Worm (Caenorhabditis elegans) whole organism, late embryonic: Measurements from ENCODE around the gene mam-3.

ENCODE experiments used
- C08G9.2 ChIP-seq: sonication (generic microtip); optimal IDR thresholded peaks from 2 replicates; lab custom pipeline; 2016; ENCODE audit warnings: mild to moderate bottlenecking, missing genetic modification characterization, moderate library complexity, missing compliant biosample characterization
- C38D4.7 ChIP-seq: fragments of 200-800 bp; sonication (Bioruptor generic); optimal IDR thresholded peaks from 2 replicates; lab custom pipeline; 2018; ENCODE audit warnings: mild to moderate bottlenecking, missing genetic modification characterization, moderate library complexity, missing compliant biosample characterization
- F13H6.1 ChIP-seq: sonication (generic microtip); optimal IDR thresholded peaks from 2 replicates; lab custom pipeline; 2016; ENCODE audit warnings: missing genetic modification characterization, missing compliant biosample characterization
- K02D7.2 ChIP-seq: sonication (generic microtip); optimal IDR thresholded peaks from 2 replicates; lab custom pipeline; 2017; ENCODE audit warnings: mild to moderate bottlenecking, missing genetic modification characterization, missing compliant biosample characterization
- K09A11.1 ChIP-seq: sonication (generic microtip); optimal IDR thresholded peaks from 2 replicates; lab custom pipeline; 2017; ENCODE audit warnings: antibody characterized with exemption, mild to moderate bottlenecking, missing genetic modification characterization, missing compliant biosample characterization; ENCODE audit not compliant: insufficient read depth
- Y22D7AL.16 ChIP-seq: sonication (generic microtip); optimal IDR thresholded peaks from 2 replicates; lab custom pipeline; 2016; ENCODE audit warnings: missing genetic modification characterization, missing compliant biosample characterization
- ama-1 ChIP-seq: fragments of 150-350 bp; optimal IDR thresholded peaks from 2 replicates; lab custom pipeline; 2014
- ceh-14 ChIP-seq: sonication (generic microtip); optimal IDR thresholded peaks from 2 replicates; lab custom pipeline; 2016; ENCODE audit warnings: missing genotype, missing genetic modification characterization, missing compliant biosample characterization
- ceh-18 ChIP-seq: sonication (generic microtip); optimal IDR thresholded peaks from 2 replicates; lab custom pipeline; 2016; ENCODE audit warnings: missing genetic modification characterization, missing compliant biosample characterization
- ceh-30 ChIP-seq: fragments of 150-350 bp; optimal IDR thresholded peaks from 2 replicates; lab custom pipeline; 2014; ENCODE audit warnings: missing biosample characterization, missing genetic modification characterization
- ceh-31 ChIP-seq: sonication (generic microtip); optimal IDR thresholded peaks from 2 replicates; lab custom pipeline; 2016; ENCODE audit warnings: missing genetic modification characterization, missing compliant biosample characterization
- ceh-6 ChIP-seq: fragments of 200-800 bp; sonication (Bioruptor generic); optimal IDR thresholded peaks from 2 replicates; lab custom pipeline; 2018; ENCODE audit warnings: mild to moderate bottlenecking, missing genetic modification characterization, missing compliant biosample characterization
- dve-1 ChIP-seq: sonication (generic microtip); optimal IDR thresholded peaks from 2 replicates; lab custom pipeline; 2017; ENCODE audit warnings: antibody characterized with exemption, mild to moderate bottlenecking, missing genetic modification characterization, missing compliant biosample characterization
- elt-2 ChIP-seq: sonication (generic microtip); optimal IDR thresholded peaks from 2 replicates; lab custom pipeline; 2016; ENCODE audit warnings: missing genetic modification reagents, missing genetic modification characterization, missing compliant biosample characterization
- fax-1 ChIP-seq: sonication (generic microtip); optimal IDR thresholded peaks from 2 replicates; lab custom pipeline; 2016; ENCODE audit warnings: missing genotype, missing genetic modification characterization, missing compliant biosample characterization
- fkh-10 ChIP-seq: fragments of 150-350 bp; optimal IDR thresholded peaks from 2 replicates; lab custom pipeline; 2014; ENCODE audit warnings: missing biosample characterization, missing genetic modification reagents, missing genetic modification characterization
- hlh-30 ChIP-seq: sonication (generic microtip); optimal IDR thresholded peaks from 2 replicates; lab custom pipeline; 2017; ENCODE audit warnings: antibody characterized with exemption, missing genetic modification characterization, missing compliant biosample characterization; ENCODE audit not compliant: insufficient read depth
- hlh-6 ChIP-seq: sonication (generic microtip); optimal IDR thresholded peaks from 2 replicates; lab custom pipeline; 2016; ENCODE audit warnings: missing genotype, missing genetic modification characterization, missing compliant biosample characterization
- hlh-8 ChIP-seq: sonication (generic microtip); optimal IDR thresholded peaks from 2 replicates; lab custom pipeline; 2016; ENCODE audit warnings: missing genotype, missing genetic modification characterization, missing compliant biosample characterization
- lim-6 ChIP-seq: sonication (generic microtip); optimal IDR thresholded peaks from 2 replicates; lab custom pipeline; 2016; ENCODE audit warnings: missing genetic modification characterization, missing compliant biosample characterization
- madf-2 ChIP-seq: sonication (generic microtip); optimal IDR thresholded peaks from 2 replicates; lab custom pipeline; 2017; ENCODE audit warnings: missing genetic modification characterization, missing compliant biosample characterization
- mec-3 ChIP-seq: sonication (generic microtip); optimal IDR thresholded peaks from 2 replicates; lab custom pipeline; 2016; ENCODE audit warnings: borderline replicate concordance, missing genetic modification characterization, missing compliant biosample characterization
- nfya-1 ChIP-seq: sonication (generic microtip); optimal IDR thresholded peaks from 2 replicates; lab custom pipeline; 2017; ENCODE audit warnings: missing genetic modification characterization, mild to moderate bottlenecking, missing compliant biosample characterization, antibody characterized with exemption, moderate library complexity
- nhr-232 ChIP-seq: sonication (generic microtip); optimal IDR thresholded peaks from 2 replicates; lab custom pipeline; 2016; ENCODE audit warnings: missing genetic modification characterization, missing compliant biosample characterization
- odd-2 ChIP-seq: sonication (generic microtip); optimal IDR thresholded peaks from 2 replicates; lab custom pipeline; 2017; ENCODE audit warnings: antibody characterized with exemption, mild to moderate bottlenecking, missing genetic modification characterization, missing compliant biosample characterization
- pag-3 ChIP-seq: sonication (generic microtip); optimal IDR thresholded peaks from 2 replicates; lab custom pipeline; 2016; ENCODE audit warnings: missing compliant biosample characterization, missing genetic modification characterization, borderline replicate concordance
- pat-9 ChIP-seq: fragments of 200-800 bp; sonication (Bioruptor generic); optimal IDR thresholded peaks from 2 replicates; lab custom pipeline; 2018; ENCODE audit warnings: mild to moderate bottlenecking, missing genetic modification characterization, moderate library complexity, missing compliant biosample characterization
- pax-1 ChIP-seq: fragments of 150-350 bp; optimal IDR thresholded peaks from 2 replicates; lab custom pipeline; 2014; ENCODE audit warnings: missing biosample characterization, missing genetic modification characterization
- pqm-1 ChIP-seq: sonication (generic microtip); optimal IDR thresholded peaks from 2 replicates; lab custom pipeline; 2016; ENCODE audit warnings: missing genetic modification characterization, missing compliant biosample characterization
- pros-1 ChIP-seq: fragments of 150-350 bp; optimal IDR thresholded peaks from 2 replicates; lab custom pipeline; 2014; ENCODE audit warnings: missing biosample characterization, missing genetic modification reagents, missing genetic modification characterization
- ref-2 ChIP-seq: sonication (generic microtip); optimal IDR thresholded peaks from 2 replicates; lab custom pipeline; 2016; ENCODE audit warnings: missing genetic modification characterization, missing compliant biosample characterization
- rnt-1 ChIP-seq: sonication (generic microtip); optimal IDR thresholded peaks from 2 replicates; lab custom pipeline; 2016; ENCODE audit warnings: missing genetic modification characterization, missing compliant biosample characterization
- sox-2 ChIP-seq: fragments of 200-800 bp; sonication (Bioruptor generic); IDR thresholded peaks from 2 replicates; pipeline ENCODE4 v1.3.6; 2022; ENCODE audit warnings: missing genetic modification reagents, missing genetic modification characterization, missing compliant biosample characterization
- sox-4 ChIP-seq: sonication (generic microtip); optimal IDR thresholded peaks from 2 replicates; lab custom pipeline; 2017; ENCODE audit warnings: mild to moderate bottlenecking, missing genetic modification characterization, inconsistent platforms, missing compliant biosample characterization
- syd-9 ChIP-seq: sonication (generic microtip); optimal IDR thresholded peaks from 2 replicates; lab custom pipeline; 2016; ENCODE audit warnings: mild to moderate bottlenecking, missing genetic modification characterization, moderate library complexity, missing compliant biosample characterization
- tbx-2 ChIP-seq: sonication (generic microtip); optimal IDR thresholded peaks from 2 replicates; lab custom pipeline; 2016; ENCODE audit warnings: missing genetic modification characterization, missing compliant biosample characterization
- tbx-7 ChIP-seq: sonication (generic microtip); optimal IDR thresholded peaks from 2 replicates; lab custom pipeline; 2016; ENCODE audit warnings: missing genotype, missing genetic modification characterization, missing compliant biosample characterization
- ttx-3 ChIP-seq: sonication (generic microtip); optimal IDR thresholded peaks from 2 replicates; lab custom pipeline; 2016; ENCODE audit warnings: missing genetic modification reagents, missing genetic modification characterization, missing compliant biosample characterization
- unc-3 ChIP-seq, 2 experiments: fragments of 200-800 bp in 1 of 2; sonication (Bioruptor generic) in 1 of 2; sonication (generic microtip) in 1 of 2; conservative IDR thresholded peaks in 1 of 2; optimal IDR thresholded peaks in 1 of 2; 2 replicates each; pipeline versions ENCODE4 v1.3.6 to Lab custom; 2016 to 2022; ENCODE audit warnings: missing compliant biosample characterization in 2 of 2, missing genetic modification characterization in 2 of 2, missing genetic modification reagents in 1 of 2
- unc-42 ChIP-seq: sonication (generic microtip); optimal IDR thresholded peaks from 2 replicates; lab custom pipeline; 2016; ENCODE audit warnings: missing genotype, missing genetic modification characterization, missing compliant biosample characterization
- unc-55 ChIP-seq: sonication (generic microtip); optimal IDR thresholded peaks from 2 replicates; lab custom pipeline; 2017; ENCODE audit warnings: missing biosample characterization, missing genetic modification reagents, missing genetic modification characterization
- unc-86 ChIP-seq: sonication (generic microtip); optimal IDR thresholded peaks from 2 replicates; lab custom pipeline; 2016; ENCODE audit warnings: missing genetic modification characterization, missing compliant biosample characterization
- zip-5 ChIP-seq: sonication (generic microtip); optimal IDR thresholded peaks from 2 replicates; lab custom pipeline; 2016; ENCODE audit warnings: missing genetic modification characterization, missing compliant biosample characterization
- ztf-16 ChIP-seq: sonication (generic microtip); optimal IDR thresholded peaks from 2 replicates; lab custom pipeline; 2017; ENCODE audit warnings: missing genetic modification characterization, missing compliant biosample characterization

mam-3 gene

DNA sequence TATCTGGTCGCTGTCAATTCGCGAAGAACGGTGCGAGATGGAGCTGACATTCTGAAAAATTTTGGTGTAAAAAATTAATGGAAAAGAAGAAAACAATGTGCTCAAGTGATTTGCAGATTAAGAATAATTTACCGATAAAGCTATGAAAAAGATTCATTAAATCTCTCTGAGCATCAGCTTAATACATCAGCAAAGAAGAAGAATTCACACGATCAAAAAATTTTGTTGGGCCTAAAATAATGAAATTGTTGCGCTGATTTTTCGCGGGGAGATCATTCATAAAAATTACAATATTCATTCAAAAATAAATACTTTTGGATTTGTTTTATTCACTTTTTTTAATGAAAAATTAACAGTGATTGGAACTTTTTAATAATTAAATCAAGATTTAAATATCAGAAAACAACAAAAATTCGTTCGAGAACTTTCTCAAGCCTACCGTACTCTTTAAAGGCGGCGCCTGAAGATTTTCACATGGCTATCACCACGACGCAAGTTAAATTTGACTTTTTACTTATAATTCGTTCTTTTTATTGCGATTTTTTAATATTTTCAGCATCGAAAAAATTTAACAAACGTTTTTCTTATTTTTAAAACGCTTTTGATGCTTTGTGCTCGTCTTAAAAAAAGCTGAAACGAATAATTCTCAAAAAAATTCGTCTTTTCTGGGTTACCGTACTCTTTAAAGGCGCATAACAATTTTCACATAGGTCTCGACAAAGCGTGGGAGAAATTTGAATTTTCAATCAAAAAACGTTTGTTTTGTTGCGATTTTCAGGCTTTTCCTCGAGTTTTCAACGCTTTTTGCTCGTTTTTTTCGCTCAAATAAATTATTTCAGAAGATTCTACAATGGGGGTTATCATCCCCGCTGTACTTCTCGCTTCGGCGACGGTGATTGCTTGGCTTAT is 44.5 kb downstream of the mam-3 start, which contains the start of the genes memi-2 and cyp-31A5:
Gene memi-2 (minus strand): TSS at position 51 of the 909 bp plus-strand sequence.
Gene cyp-31A5 (plus strand): TSS at position 834 of the 909 bp plus-strand sequence.
- no peak for TF ChIP-seq ama-1 (lab: Kevin White, UChicago)
- no peak for TF ChIP-seq fkh-10 (GFP tag; lab: Kevin White, UChicago)
- no peak for TF ChIP-seq ttx-3 (tag; lab: Kevin White, UChicago)
- no peak for TF ChIP-seq pat-9 (tag; lab: Kevin White, UChicago)
- no peak for TF ChIP-seq pros-1
- TF ChIP-seq sox-2 (GFP tag; lab: Robert Waterston, UW) = no peak
- TF ChIP-seq Y22D7AL.16 (tag; lab: Kevin White, UChicago) = no peak
- no peak for TF ChIP-seq odd-2 (tag; lab: Kevin White, UChicago)
- no peak for TF ChIP-seq hlh-6 (tag; lab: Kevin White, UChicago)
- TF ChIP-seq ceh-18 = no peak
- no peak for TF ChIP-seq ceh-6 (GFP tag; lab: Kevin White, UChicago)
- no peak for TF ChIP-seq nhr-232
- TF ChIP-seq tbx-7 = no peak
- TF ChIP-seq madf-2 (tag; lab: Kevin White, UChicago) = no peak
- TF ChIP-seq elt-2 = no peak
- TF ChIP-seq unc-3 (GFP tag; conservative IDR thresholded peaks at IDR 0.05; lab: Robert Waterston, UW) = no peak
- TF ChIP-seq unc-3 (tag; optimal IDR thresholded peaks at IDR 0.05; lab: Kevin White, UChicago) = no peak
- TF ChIP-seq rnt-1 (tag; lab: Kevin White, UChicago) = no peak
- no peak for TF ChIP-seq mec-3
- no peak for TF ChIP-seq syd-9 (tag; lab: Kevin White, UChicago)

DNA sequence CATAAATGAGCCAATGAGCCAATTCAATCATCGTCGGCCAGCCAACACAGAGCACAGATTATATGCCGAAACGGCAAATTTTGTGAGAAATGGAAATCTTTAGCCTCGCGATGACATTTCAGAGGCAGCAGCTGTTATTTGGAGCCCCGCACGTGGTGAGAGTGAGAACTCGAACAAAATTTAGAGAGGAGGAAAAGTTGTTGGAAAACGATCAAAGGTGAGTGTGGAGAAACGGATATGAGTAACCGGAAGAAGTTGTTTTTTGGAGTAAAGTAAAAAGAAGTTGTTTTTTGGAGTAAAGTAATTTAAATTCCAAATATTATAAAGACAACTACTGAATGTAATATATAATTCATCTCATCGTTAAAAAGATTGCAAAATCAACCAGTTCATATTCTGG is 46.4 kb downstream of the mam-3 start, which contains the start of gene Y62E10A.13:
Gene Y62E10A.13 (minus strand): TSS at position 326 of the 400 bp plus-strand sequence.
- TF ChIP-seq Y22D7AL.16 (tag; lab: Kevin White, UChicago) (no peak), tbx-7 (no peak), ceh-14 (tag; lab: Kevin White, UChicago) (no peak), sox-4 (no peak), sox-2 (GFP tag; lab: Robert Waterston, UW) (no peak), pax-1 (tag; lab: Kevin White, UChicago) (no peak), ceh-31 (tag; lab: Kevin White, UChicago) (no peak), nhr-232 (no peak), hlh-8 (tag; lab: Kevin White, UChicago) (no peak), rnt-1 (tag; lab: Kevin White, UChicago) (no peak), tbx-2 (tag; lab: Kevin White, UChicago) (no peak)

DNA sequence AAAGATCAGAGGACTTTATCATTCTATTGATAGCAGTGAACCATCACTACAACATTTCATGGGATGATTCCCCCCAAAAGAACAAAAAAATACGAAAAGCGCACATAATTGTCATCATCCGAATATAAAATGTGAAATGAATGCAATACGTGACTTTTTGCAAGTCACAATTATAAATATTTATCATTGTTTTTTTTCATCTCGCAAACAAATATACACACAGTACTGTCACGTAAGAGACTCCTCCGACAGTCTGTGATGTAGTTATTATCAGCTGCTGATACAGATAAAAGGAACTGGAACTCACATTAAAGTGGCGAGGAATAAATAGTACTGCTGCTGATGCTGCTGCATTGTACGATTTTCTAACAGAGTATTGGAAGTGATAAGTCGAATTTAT is 48.8 kb downstream of the mam-3 start:
- TF ChIP-seq F13H6.1 = no peak
- no peak for TF ChIP-seq K02D7.2 (tag; lab: Kevin White, UChicago)
- TF ChIP-seq lim-6 = no peak
- no peak for TF ChIP-seq K09A11.1 (tag; lab: Kevin White, UChicago)
- TF ChIP-seq ceh-30 (tag; lab: Kevin White, UChicago) = no peak
- peak; percentile 78 for TF ChIP-seq elt-2
- TF ChIP-seq C08G9.2 (tag; lab: Kevin White, UChicago) = no peak

ce11 chrIV:13395255-13395654 is 49.9 kb downstream of the mam-3 start:
- TF ChIP-seq unc-3 (GFP tag; conservative IDR thresholded peaks at IDR 0.05; lab: Robert Waterston, UW) = no peak
- TF ChIP-seq unc-3 (tag; optimal IDR thresholded peaks at IDR 0.05; lab: Kevin White, UChicago) = no peak
- no peak for TF ChIP-seq sox-4
- peak; percentile 37 for TF ChIP-seq hlh-30
- peak; percentile 5 for TF ChIP-seq ztf-16 (tag; lab: Kevin White, UChicago)
- TF ChIP-seq rnt-1 (tag; lab: Kevin White, UChicago) = peak; percentile 16
- no peak for TF ChIP-seq pag-3
- peak; percentile 67 for TF ChIP-seq unc-42
- TF ChIP-seq pros-1 = peak; percentile 6
- peak; percentile 82 for TF ChIP-seq ceh-18
- TF ChIP-seq pat-9 (tag; lab: Kevin White, UChicago) = no peak
- no peak for TF ChIP-seq zip-5 (tag; lab: Kevin White, UChicago)
- no peak for TF ChIP-seq sox-2 (GFP tag; lab: Robert Waterston, UW)
- peak; percentile 63 for TF ChIP-seq pqm-1 (tag; lab: Kevin White, UChicago)
- TF ChIP-seq dve-1 = peak; percentile 48
- peak; percentile 2 for TF ChIP-seq ref-2 (tag; lab: Kevin White, UChicago)
- TF ChIP-seq fax-1 (tag; lab: Kevin White, UChicago) = peak; percentile 17
- peak; percentile 58 for TF ChIP-seq unc-55 (GFP tag; lab: Kevin White, UChicago)
- TF ChIP-seq C38D4.7 (GFP tag; lab: Kevin White, UChicago) = no peak
- no peak for TF ChIP-seq unc-86 (tag; lab: Kevin White, UChicago)
- peak; percentile 54 for TF ChIP-seq ceh-31 (tag; lab: Kevin White, UChicago)
- TF ChIP-seq nfya-1 (tag; lab: Kevin White, UChicago) = peak; percentile 45
